Fruit fly (Drosophila melanogaster): ENCODE results near the gene msk.

msk gene

DNA sequence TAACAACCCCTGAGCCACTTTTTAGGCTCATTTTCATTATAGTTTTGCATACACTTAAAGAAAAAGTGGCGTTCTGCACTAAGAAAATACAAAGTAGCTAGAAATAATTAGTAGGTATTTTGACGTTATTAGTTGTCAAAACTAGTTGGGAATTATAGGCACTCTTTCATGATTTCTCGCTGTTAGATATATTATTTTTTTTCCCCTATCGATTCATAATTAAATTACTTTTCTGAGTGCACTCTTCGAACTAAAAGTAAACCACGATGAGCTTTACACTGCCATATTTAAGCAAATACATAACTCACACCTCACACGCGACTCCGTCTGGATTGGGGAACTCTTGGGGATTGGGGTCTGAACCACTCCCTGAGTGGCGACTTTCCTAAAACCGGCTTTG lies 43.3 kb upstream of the msk start:
- TF ChIP-seq CG9139 (GFP tag; optimal IDR thresholded peaks at IDR 0.05) (no peak), Hr39 (GFP tag; optimal IDR thresholded peaks at IDR 0.05) (peak; percentile 23), CG6276 (GFP tag; optimal IDR thresholded peaks at IDR 0.05) (peak; percentile 89), Blimp-1 (GFP tag; optimal IDR thresholded peaks at IDR 0.05) (peak; percentile 17), CG7368 (GFP tag; optimal IDR thresholded peaks at IDR 0.05) (peak; percentile 70), CG8119 (GFP tag; IDR thresholded peaks at IDR 0.05) (peak; percentile 82), topi (GFP tag; optimal IDR thresholded peaks at IDR 0.05) (peak; percentile 78), CG6792 (GFP tag; optimal IDR thresholded peaks at IDR 0.05) (peak; percentile 53), CG6854 (GFP tag; optimal IDR thresholded peaks at IDR 0.05) (peak; percentile 30), CG3032 (tag; optimal IDR thresholded peaks at IDR 0.05) (peak; percentile 17), salr (GFP tag; optimal IDR thresholded peaks at IDR 0.05) (peak in 1 of 2 experiments; percentile 69), fd85E (GFP tag; optimal IDR thresholded peaks at IDR 0.05) (no peak), Gug (GFP tag; IDR thresholded peaks at IDR 0.05) (peak; percentile 48; the same call in 1 of the 2 replicates), Smox (GFP tag; optimal IDR thresholded peaks at IDR 0.05) (peak; percentile 57), Hr4 (GFP tag; optimal IDR thresholded peaks at IDR 0.05) (peak; percentile 62), esn (GFP tag; optimal IDR thresholded peaks at IDR 0.05) (peak; percentile 62), ss (GFP tag; optimal IDR thresholded peaks at IDR 0.05) (no peak), OdsH (GFP tag; optimal IDR thresholded peaks at IDR 0.05) (peak; percentile 46), fd59A (GFP tag; optimal IDR thresholded peaks at IDR 0.05) (no peak), CG8632 (GFP tag; optimal IDR thresholded peaks at IDR 0.05) (no peak), Met (GFP tag; optimal IDR thresholded peaks at IDR 0.05) (peak; percentile 53), Sox14 (GFP tag; optimal IDR thresholded peaks at IDR 0.05) (peak; percentile 37), dac (GFP tag; optimal IDR thresholded peaks at IDR 0.05) (no peak), Sox15 (GFP tag; optimal IDR thresholded peaks at IDR 0.05) (no peak), Ets96B (tag; optimal IDR thresholded peaks at IDR 0.05) (peak; percentile 41), achi (GFP tag; optimal IDR thresholded peaks at IDR 0.05) (peak; percentile 52), lz (GFP tag; optimal IDR thresholded peaks at IDR 0.05) (peak; percentile 44), CG16779 (tag; optimal IDR thresholded peaks at IDR 0.05) (peak; percentile 25), acj6 (GFP tag; optimal IDR thresholded peaks at IDR 0.05) (peak; percentile 47), Hr38 (GFP tag; optimal IDR thresholded peaks at IDR 0.05) (no peak), CG31627 (GFP tag; optimal IDR thresholded peaks at IDR 0.05) (peak; percentile 14), dsx (GFP tag; optimal IDR thresholded peaks at IDR 0.05; ENCODE audit: poor library complexity, severe bottlenecking) (peak; percentile 52), CG6163 (GFP tag; IDR thresholded peaks at IDR 0.05) (peak; percentile 88), Ets21C (GFP tag; optimal IDR thresholded peaks at IDR 0.05) (no peak), Lpt (GFP tag; optimal IDR thresholded peaks at IDR 0.05) (peak; percentile 79), CG32006 (GFP tag; optimal IDR thresholded peaks at IDR 0.05) (peak; percentile 71), pdm3 (GFP tag; optimal IDR thresholded peaks at IDR 0.05) (peak; percentile 49), vri (GFP tag; optimal IDR thresholded peaks at IDR 0.05) (peak; percentile 17), CG11294 (GFP tag; IDR thresholded peaks at IDR 0.05) (no peak; the same call in 1 of the 2 replicates), CG3919 (GFP tag; optimal IDR thresholded peaks at IDR 0.05) (peak; percentile 80), net (GFP tag; optimal IDR thresholded peaks at IDR 0.05) (peak; percentile 31), eg (GFP tag; IDR thresholded peaks at IDR 0.05) (peak; percentile 85), CG8319 (GFP tag; optimal IDR thresholded peaks at IDR 0.05) (peak; percentile 59), Eip78C (GFP tag) (peak; percentile 91), Eip93F (GFP tag; optimal IDR thresholded peaks at IDR 0.05) (no peak), svp (GFP tag) (peak; percentile 82), Eip75B (GFP tag; optimal IDR thresholded peaks at IDR 0.05) (peak; percentile 69), CG10669 (GFP tag; optimal IDR thresholded peaks at IDR 0.05) (peak; percentile 33), Sox102F (GFP tag; optimal IDR thresholded peaks at IDR 0.05) (peak; percentile 46), CG11762 (GFP tag; optimal IDR thresholded peaks at IDR 0.05; ENCODE audit: insufficient read depth) (peak; percentile 60), CG1621 (tag; optimal IDR thresholded peaks at IDR 0.05) (no peak), CG15336 (GFP tag; IDR thresholded peaks at IDR 0.05) (peak; percentile 84)
